Fruit fly (Drosophila melanogaster) whole organism, embryonic: ENCODE measurements around the gene CG16826.
A peak's percentile ranks its signal among the peaks of the same experiment; 100 is the strongest.

Source experiments
- Bgb ChIP-seq: fragments of 200-800 bp; sonication (Bioruptor generic); IDR thresholded peaks from 2 replicates; pipeline ENCODE4 v1.3.6; 2022; ENCODE audit warnings: missing biosample characterization, missing genetic modification characterization; ENCODE audit not compliant: partially characterized antibody
- CG10267 ChIP-seq: fragments of 200-800 bp; sonication (Bioruptor generic); optimal IDR thresholded peaks from 2 replicates; lab custom pipeline; 2018; ENCODE audit warnings: missing biosample characterization, mild to moderate bottlenecking, missing genetic modification characterization, moderate library complexity
- CG12391 ChIP-seq: fragments of 200-800 bp; sonication (Bioruptor generic); optimal IDR thresholded peaks from 3 replicates; lab custom pipeline; 2018; ENCODE audit warnings: missing biosample characterization, mild to moderate bottlenecking, missing genetic modification characterization, moderate library complexity
- CG12659 ChIP-seq: fragments of 200-800 bp; sonication (Bioruptor generic); optimal IDR thresholded peaks from 3 replicates; lab custom pipeline; 2017; ENCODE audit warnings: mild to moderate bottlenecking, missing biosample characterization, missing genetic modification reagents, missing genetic modification characterization
- CG15073 ChIP-seq: fragments of 200-800 bp; sonication (Bioruptor generic); optimal IDR thresholded peaks from 2 replicates; lab custom pipeline; 2016; ENCODE audit warnings: missing biosample characterization, missing genetic modification characterization
- CG15601 ChIP-seq: fragments of 200-800 bp; sonication (Bioruptor generic); optimal IDR thresholded peaks from 3 replicates; lab custom pipeline; 2019; ENCODE audit warnings: missing biosample characterization, mild to moderate bottlenecking, missing genetic modification characterization, moderate library complexity
- CG17829 ChIP-seq: fragments of 200-800 bp; optimal IDR thresholded peaks from 2 replicates; lab custom pipeline; 2019; ENCODE audit warnings: missing biosample characterization, mild to moderate bottlenecking, missing genetic modification characterization, moderate library complexity
- CG2120 ChIP-seq: fragments of 200-800 bp; sonication (Bioruptor generic); optimal IDR thresholded peaks from 3 replicates; lab custom pipeline; 2016; ENCODE audit warnings: missing biosample characterization, missing genetic modification characterization
- CG30403 ChIP-seq: fragments of 200-800 bp; sonication (Bioruptor generic); optimal IDR thresholded peaks from 3 replicates; lab custom pipeline; 2016; ENCODE audit warnings: missing biosample characterization, missing genetic modification characterization
- CG32767 ChIP-seq: fragments of 200-800 bp; sonication (Bioruptor generic); IDR thresholded peaks from 2 replicates; pipeline ENCODE4 v1.3.6; 2022; ENCODE audit warnings: missing biosample characterization, missing genetic modification characterization
- CG32772 ChIP-seq: fragments of 200-800 bp; sonication (Bioruptor generic); IDR thresholded peaks from 2 replicates; pipeline ENCODE4 v1.3.6; 2022; ENCODE audit warnings: missing biosample characterization, missing genetic modification characterization
- CG4617 ChIP-seq: fragments of 200-800 bp; sonication (Bioruptor generic); optimal IDR thresholded peaks from 3 replicates; lab custom pipeline; 2016; ENCODE audit warnings: missing biosample characterization, missing genetic modification characterization, borderline replicate concordance
- CG4820 ChIP-seq: fragments of 200-800 bp; sonication (Bioruptor generic); optimal IDR thresholded peaks from 3 replicates; lab custom pipeline; 2016; ENCODE audit warnings: missing biosample characterization, missing genetic modification characterization
- CG6689 ChIP-seq: fragments of 200-800 bp; sonication (Bioruptor generic); IDR thresholded peaks from 2 replicates; pipeline ENCODE4 v1.3.6; 2022; ENCODE audit warnings: missing biosample characterization, missing genetic modification characterization
- CG8924 ChIP-seq: fragments of 200-800 bp; optimal IDR thresholded peaks from 3 replicates; lab custom pipeline; 2019; ENCODE audit warnings: missing biosample characterization, mild to moderate bottlenecking, missing genetic modification characterization, moderate library complexity
- CoRest ChIP-seq: fragments of 200-800 bp; sonication (Bioruptor generic); optimal IDR thresholded peaks from 3 replicates; lab custom pipeline; 2018; ENCODE audit warnings: missing biosample characterization, mild to moderate bottlenecking, missing genetic modification characterization, moderate library complexity
- Doc3 ChIP-seq: fragments of 200-800 bp; sonication (Bioruptor generic); IDR thresholded peaks from 3 replicates; pipeline ENCODE4 v1.3.6; 2022; ENCODE audit warnings: missing biosample characterization, missing genetic modification characterization; ENCODE audit not compliant: partially characterized antibody
- Dref ChIP-seq: fragments of 200-800 bp; sonication (Bioruptor generic); IDR thresholded peaks from 2 replicates; pipeline ENCODE4 v1.3.6; 2022; ENCODE audit warnings: missing biosample characterization, missing genetic modification characterization
- Gug ChIP-seq: fragments of 200-800 bp; sonication (Bioruptor generic); IDR thresholded peaks from 4 replicates; pipeline ENCODE4 v1.3.6; 2022; ENCODE audit warnings: missing biosample characterization, missing genetic modification characterization
- HLH4C ChIP-seq: fragments of 200-800 bp; sonication (Bioruptor generic); IDR thresholded peaks from 3 replicates; pipeline ENCODE4 v1.3.6; 2022; ENCODE audit warnings: missing biosample characterization, missing genetic modification characterization; ENCODE audit not compliant: partially characterized antibody
- MBD-R2 ChIP-seq: fragments of 200-800 bp; sonication (Bioruptor generic); IDR thresholded peaks from 2 replicates; pipeline ENCODE4 v1.3.6; 2022; ENCODE audit warnings: missing biosample characterization, missing genetic modification characterization
- MESR4 ChIP-seq: fragments of 200-800 bp; sonication (Bioruptor generic); optimal IDR thresholded peaks from 2 replicates; lab custom pipeline; 2018; ENCODE audit warnings: missing biosample characterization, mild to moderate bottlenecking, missing genetic modification characterization, moderate library complexity
- Med ChIP-seq: fragments of 200-800 bp; sonication (Bioruptor generic); peaks from one replicate; lab custom pipeline; 2016; ENCODE audit warnings: missing biosample characterization, missing genetic modification characterization, mild to moderate bottlenecking, inconsistent platforms, moderate library complexity
- PHDP ChIP-seq: fragments of 200-800 bp; sonication (Bioruptor generic); optimal IDR thresholded peaks from 3 replicates; lab custom pipeline; 2018; ENCODE audit warnings: missing biosample characterization, mild to moderate bottlenecking, missing genetic modification characterization, moderate library complexity
- Pdp1 ChIP-seq, 2 experiments: fragments of 200-800 bp; sonication (Bioruptor generic); optimal IDR thresholded peaks; 3 replicates each; lab custom pipeline; 2016; ENCODE audit warnings: missing biosample characterization in 2 of 2, missing genetic modification characterization in 2 of 2, mild to moderate bottlenecking in 1 of 2, moderate library complexity in 1 of 2
- Rfx ChIP-seq: fragments of 200-800 bp; sonication (Bioruptor generic); IDR thresholded peaks from 2 replicates; pipeline ENCODE4 v1.3.6; 2022; ENCODE audit warnings: missing biosample characterization, missing genetic modification characterization
- Ssrp ChIP-seq: fragments of 200-800 bp; sonication (Bioruptor generic); optimal IDR thresholded peaks from 2 replicates; lab custom pipeline; 2018; ENCODE audit warnings: missing biosample characterization, mild to moderate bottlenecking, missing genetic modification characterization, moderate library complexity
- Usf ChIP-seq: fragments of 200-800 bp; sonication (Bioruptor generic); optimal IDR thresholded peaks from 2 replicates; lab custom pipeline; 2017; ENCODE audit warnings: missing genotype, missing biosample characterization, missing genetic modification characterization
- ara ChIP-seq: fragments of 200-800 bp; sonication (Bioruptor generic); IDR thresholded peaks from 2 replicates; pipeline ENCODE4 v1.3.6; 2022; ENCODE audit warnings: missing biosample characterization, missing genetic modification characterization
- br ChIP-seq: fragments of >200 bp; optimal IDR thresholded peaks from 2 replicates; lab custom pipeline; 2017
- fd64A ChIP-seq: fragments of 200-800 bp; sonication (Bioruptor generic); optimal IDR thresholded peaks from 3 replicates; lab custom pipeline; 2018; ENCODE audit warnings: missing biosample characterization, mild to moderate bottlenecking, missing genetic modification characterization
- gem ChIP-seq: fragments of 200-800 bp; sonication (Bioruptor generic); optimal IDR thresholded peaks from 2 replicates; lab custom pipeline; 2019; ENCODE audit warnings: missing biosample characterization, mild to moderate bottlenecking, missing genetic modification characterization, moderate library complexity
- grau ChIP-seq: fragments of 200-800 bp; optimal IDR thresholded peaks from 3 replicates; lab custom pipeline; 2019; ENCODE audit warnings: missing biosample characterization, mild to moderate bottlenecking, missing genetic modification characterization, moderate library complexity
- mirr ChIP-seq: fragments of 200-800 bp; sonication (Bioruptor generic); optimal IDR thresholded peaks from 3 replicates; lab custom pipeline; 2018; ENCODE audit warnings: missing biosample characterization, mild to moderate bottlenecking, missing genetic modification characterization
- nau ChIP-seq: fragments of 200-800 bp; sonication (Bioruptor generic); optimal IDR thresholded peaks from 3 replicates; lab custom pipeline; 2017; ENCODE audit warnings: missing biosample characterization, mild to moderate bottlenecking, missing genetic modification characterization, missing genetic modification reagents
- pzg ChIP-seq: fragments of 200-800 bp; sonication (Bioruptor generic); optimal IDR thresholded peaks from 3 replicates; lab custom pipeline; 2018; ENCODE audit warnings: missing biosample characterization, mild to moderate bottlenecking, missing genetic modification characterization, moderate library complexity
- ranshi ChIP-seq: fragments of 200-800 bp; sonication (Bioruptor generic); IDR thresholded peaks from 2 replicates; pipeline ENCODE4 v1.3.6; 2022; ENCODE audit warnings: missing biosample characterization, missing genetic modification characterization
- row ChIP-seq: fragments of 200-800 bp; sonication (Bioruptor generic); IDR thresholded peaks from 3 replicates; pipeline ENCODE4 v1.3.6; 2022; ENCODE audit warnings: missing biosample characterization, missing genetic modification characterization
- trem ChIP-seq: fragments of 200-800 bp; optimal IDR thresholded peaks from 3 replicates; lab custom pipeline; 2019; ENCODE audit warnings: missing biosample characterization, mild to moderate bottlenecking, missing genetic modification characterization, moderate library complexity
- unc-4 ChIP-seq: fragments of 200-800 bp; sonication (Bioruptor generic); IDR thresholded peaks from 2 replicates; pipeline ENCODE4 v1.3.6; 2022; ENCODE audit warnings: missing biosample characterization, missing genetic modification characterization; ENCODE audit not compliant: partially characterized antibody

Gene CG16826

DNA sequence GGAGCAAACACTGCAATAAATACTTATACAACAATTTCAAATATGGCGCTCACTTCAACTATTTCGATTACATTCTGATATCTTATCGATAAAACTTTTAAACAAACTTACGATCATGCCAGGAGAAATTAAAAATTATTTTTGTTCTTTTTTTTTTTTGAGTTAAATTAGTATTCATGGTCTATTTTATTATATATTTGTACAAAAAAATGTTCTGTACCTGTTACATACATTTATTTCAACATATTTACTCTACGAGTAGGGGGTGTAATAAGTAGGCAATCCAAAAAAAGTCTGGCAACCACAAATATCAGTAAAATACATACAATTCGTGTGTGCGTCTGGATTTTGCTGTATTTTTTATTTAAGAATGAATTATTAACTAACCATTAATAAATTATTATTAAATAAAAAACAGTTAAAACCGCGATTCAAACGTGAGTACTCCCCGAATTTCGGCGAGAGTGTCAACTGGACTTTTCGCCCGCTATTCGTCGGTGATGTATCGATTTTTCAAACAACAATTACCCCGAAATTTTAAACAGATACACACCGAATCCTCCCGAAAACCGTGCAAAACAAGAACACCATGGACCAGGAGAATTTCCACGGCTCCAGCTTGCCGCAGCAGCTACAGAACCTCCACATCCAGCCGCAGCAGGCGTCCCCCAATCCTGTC lies 34.9 kb downstream of the CG16826 start, which contains the start of gene loqs (continued):
- peak; percentile 12 for TF ChIP-seq CG15601 (tag; lab: Kevin White, UChicago)
- TF ChIP-seq CG4820 (GFP tag; lab: Kevin White, UChicago), result peak; percentile 22
- peak; percentile 38 for TF ChIP-seq PHDP (tag; lab: Kevin White, UChicago)
- TF ChIP-seq MBD-R2 (GFP tag; lab: Robert Waterston, UW), result peak; percentile 68
- TF ChIP-seq br (lab: Kevin White, UChicago), result no peak
- no peak for TF ChIP-seq Usf
- TF ChIP-seq Doc3 (GFP tag; lab: Robert Waterston, UW), result peak; percentile 39; the same call in 1 of the 3 replicates
- no peak for TF ChIP-seq ara (GFP tag; lab: Robert Waterston, UW)
- TF ChIP-seq ranshi, result no peak
- TF ChIP-seq Gug (GFP tag; lab: Robert Waterston, UW), result no peak
- TF ChIP-seq nau (GFP tag; lab: Kevin White, UChicago), result no peak
- TF ChIP-seq CG4617, result peak; percentile 31
- no peak for TF ChIP-seq Ssrp (tag; lab: Kevin White, UChicago)
- TF ChIP-seq CG12659, result peak; percentile 49
- TF ChIP-seq mirr (GFP tag; lab: Kevin White, UChicago), result no peak
- TF ChIP-seq CG10267 (tag; lab: Kevin White, UChicago), result peak; percentile 39
- peak; percentile 31 for TF ChIP-seq CG8924 (tag; lab: Kevin White, UChicago)
- peak; percentile 45 for TF ChIP-seq CG2120 (GFP tag; lab: Kevin White, UChicago)
- peak; percentile 18 for TF ChIP-seq CG17829 (tag; lab: Kevin White, UChicago)
- 0 out of 3 replicates have a peak, but pooled peaks have one; percentile 46 for TF ChIP-seq HLH4C
- TF ChIP-seq Med (GFP tag; lab: Kevin White, UChicago), result peak; percentile 25
- TF ChIP-seq grau (tag; lab: Kevin White, UChicago), result peak; percentile 29
- TF ChIP-seq fd64A (GFP tag; lab: Kevin White, UChicago), result no peak
- TF ChIP-seq CG32767 (GFP tag; lab: Robert Waterston, UW), result peak; percentile 63; the same call in 1 of the 2 replicates
- TF ChIP-seq Dref (GFP tag; lab: Robert Waterston, UW), result peak; percentile 55
- TF ChIP-seq CoRest (tag; lab: Kevin White, UChicago), result peak; percentile 3
- peak; percentile 60 for TF ChIP-seq CG12391 (tag; lab: Kevin White, UChicago)
- peak; percentile 50; the same call in 1 of the 2 replicates for TF ChIP-seq unc-4
- TF ChIP-seq MESR4, result peak; percentile 55
- TF ChIP-seq CG6689 (GFP tag; lab: Robert Waterston, UW), result 0 out of 2 replicates have a peak, but pooled peaks have one; percentile 5
- peak; percentile 18 for TF ChIP-seq CG30403 (GFP tag; lab: Kevin White, UChicago)
- peak; percentile 50 for TF ChIP-seq gem
- TF ChIP-seq CG15073 (GFP tag; lab: Kevin White, UChicago), result no peak
- TF ChIP-seq Rfx (GFP tag; lab: Robert Waterston, UW), result peak; percentile 14; the same call in 1 of the 2 replicates
- TF ChIP-seq trem, result peak; percentile 54
- peak; percentile 25 for TF ChIP-seq pzg (GFP tag; lab: Kevin White, UChicago)
- TF ChIP-seq Bgb (GFP tag; lab: Robert Waterston, UW), result 0 out of 2 replicates have a peak, but pooled peaks have one; percentile 6
- peak; percentile 62 for TF ChIP-seq row
- no peak for TF ChIP-seq CG32772 (GFP tag; lab: Robert Waterston, UW)
- TF ChIP-seq Pdp1 (GFP tag; optimal IDR thresholded peaks at IDR 0.05; lab: Kevin White, UChicago), result peak in 1 of 2 experiments; percentile 36
